Fruit fly (Drosophila melanogaster) whole organism, embryonic: ENCODE data around the gene Gyc88E.
A peak's percentile ranks its signal among the peaks of the same experiment; 100 is the strongest.

Experiments
- Atf6 ChIP-seq: fragments of 200-800 bp; sonication (Bioruptor generic); IDR thresholded peaks from 2 replicates; pipeline ENCODE4 v1.3.6; 2022; ENCODE audit warnings: missing biosample characterization, missing genetic modification characterization
- BEAF-32 ChIP-seq: fragments of 200-800 bp; sonication (Bioruptor generic); optimal IDR thresholded peaks from 3 replicates; lab custom pipeline; 2017; ENCODE audit warnings: missing biosample characterization, missing genetic modification characterization, mild to moderate bottlenecking, moderate library complexity, missing genetic modification reagents
- CG11504 ChIP-seq: fragments of 200-800 bp; sonication (Bioruptor generic); optimal IDR thresholded peaks from 3 replicates; lab custom pipeline; 2019; ENCODE audit warnings: missing biosample characterization, mild to moderate bottlenecking, missing genetic modification characterization, moderate library complexity
- CG11695 ChIP-seq: fragments of 200-800 bp; sonication (Bioruptor generic); IDR thresholded peaks from 3 replicates; pipeline ENCODE4 v1.3.6; 2022; ENCODE audit warnings: missing biosample characterization, missing genetic modification characterization
- CG12299 ChIP-seq: fragments of 200-800 bp; sonication (Bioruptor generic); optimal IDR thresholded peaks from 2 replicates; lab custom pipeline; 2018; ENCODE audit warnings: missing biosample characterization, mild to moderate bottlenecking, missing genetic modification characterization
- CG13894 ChIP-seq: fragments of 200-800 bp; sonication (Bioruptor generic); optimal IDR thresholded peaks from 3 replicates; lab custom pipeline; 2018; ENCODE audit warnings: missing biosample characterization, mild to moderate bottlenecking, missing genetic modification characterization, moderate library complexity
- CG14050 ChIP-seq: fragments of 200-800 bp; sonication (Bioruptor generic); IDR thresholded peaks from 3 replicates; pipeline ENCODE4 v1.3.6; 2022; ENCODE audit warnings: missing biosample characterization, missing genetic modification characterization
- CG14710 ChIP-seq: fragments of 200-800 bp; sonication (Bioruptor generic); optimal IDR thresholded peaks from 3 replicates; lab custom pipeline; 2019; ENCODE audit warnings: missing biosample characterization, mild to moderate bottlenecking, missing genetic modification characterization, moderate library complexity
- CG15011 ChIP-seq: fragments of 200-800 bp; sonication (Bioruptor generic); optimal IDR thresholded peaks from 3 replicates; lab custom pipeline; 2018; ENCODE audit warnings: missing biosample characterization, mild to moderate bottlenecking, missing genetic modification characterization
- CG17359 ChIP-seq: fragments of 200-800 bp; sonication (Bioruptor generic); optimal IDR thresholded peaks from 3 replicates; lab custom pipeline; 2018; ENCODE audit warnings: missing biosample characterization, mild to moderate bottlenecking, missing genetic modification characterization, moderate library complexity
- CG17361 ChIP-seq: fragments of 200-800 bp; sonication (Bioruptor generic); IDR thresholded peaks from 3 replicates; pipeline ENCODE4 v1.3.6; 2022; ENCODE audit warnings: missing biosample characterization, missing genetic modification characterization
- CG17612 ChIP-seq: fragments of 200-800 bp; sonication (Bioruptor generic); IDR thresholded peaks from 2 replicates; pipeline ENCODE4 v1.3.6; 2022; ENCODE audit warnings: missing biosample characterization, missing genetic modification characterization
- CG18619 ChIP-seq: fragments of 200-800 bp; sonication (Bioruptor generic); optimal IDR thresholded peaks from 3 replicates; lab custom pipeline; 2017; ENCODE audit warnings: missing biosample characterization, mild to moderate bottlenecking, missing genetic modification characterization
- CG2116 ChIP-seq: fragments of 200-800 bp; sonication (Bioruptor generic); optimal IDR thresholded peaks from 3 replicates; lab custom pipeline; 2018; ENCODE audit warnings: missing biosample characterization, mild to moderate bottlenecking, missing genetic modification characterization
- CG2120 ChIP-seq: fragments of 200-800 bp; sonication (Bioruptor generic); optimal IDR thresholded peaks from 3 replicates; lab custom pipeline; 2016; ENCODE audit warnings: missing biosample characterization, missing genetic modification characterization
- CG31365 ChIP-seq: fragments of 200-800 bp; sonication (Bioruptor generic); optimal IDR thresholded peaks from 2 replicates; lab custom pipeline; 2018; ENCODE audit warnings: missing biosample characterization, mild to moderate bottlenecking, missing genetic modification characterization
- CG3281 ChIP-seq: fragments of 200-800 bp; sonication (Bioruptor generic); optimal IDR thresholded peaks from 3 replicates; lab custom pipeline; 2017; ENCODE audit warnings: missing biosample characterization, mild to moderate bottlenecking, missing genetic modification characterization
- CG34224 ChIP-seq: fragments of 200-800 bp; sonication (Bioruptor generic); IDR thresholded peaks from 3 replicates; pipeline ENCODE4 v1.3.6; 2022; ENCODE audit warnings: missing biosample characterization, missing genetic modification characterization; ENCODE audit not compliant: partially characterized antibody
- CG34376 ChIP-seq: fragments of 200-800 bp; sonication (Bioruptor generic); optimal IDR thresholded peaks from 2 replicates; lab custom pipeline; 2018; ENCODE audit warnings: missing biosample characterization, mild to moderate bottlenecking, missing genetic modification characterization
- CG3726 ChIP-seq: fragments of 200-800 bp; sonication (Bioruptor generic); IDR thresholded peaks from 3 replicates; pipeline ENCODE4, ENCODE4 v1.3.6; 2022; ENCODE audit warnings: missing biosample characterization, missing genetic modification characterization
- CG3838 ChIP-seq: fragments of 200-800 bp; sonication (Bioruptor generic); optimal IDR thresholded peaks from 3 replicates; lab custom pipeline; 2016; ENCODE audit warnings: missing biosample characterization, missing genetic modification characterization
- CG3995 ChIP-seq: fragments of 200-800 bp; sonication (Bioruptor generic); optimal IDR thresholded peaks from 3 replicates; lab custom pipeline; 2016; ENCODE audit warnings: missing biosample characterization, missing genetic modification characterization
- CG4328 ChIP-seq: fragments of 200-800 bp; sonication (Bioruptor generic); optimal IDR thresholded peaks from 3 replicates; lab custom pipeline; 2017; ENCODE audit warnings: missing biosample characterization, missing genetic modification reagents, missing genetic modification characterization
- CG43689 ChIP-seq: fragments of 200-800 bp; sonication (Bioruptor generic); IDR thresholded peaks from 2 replicates; pipeline ENCODE4 v1.3.6; 2022; ENCODE audit warnings: missing biosample characterization, missing genetic modification characterization
- CG6765 ChIP-seq: fragments of 200-800 bp; sonication (Bioruptor generic); optimal IDR thresholded peaks from 3 replicates; lab custom pipeline; 2017; ENCODE audit warnings: missing biosample characterization, mild to moderate bottlenecking, missing genetic modification characterization
- CG8478 ChIP-seq: fragments of >200 bp; optimal IDR thresholded peaks from 2 replicates; lab custom pipeline; 2018
- CG8765 ChIP-seq: fragments of 200-800 bp; sonication (Bioruptor generic); IDR thresholded peaks from 2 replicates; pipeline ENCODE4 v1.3.6; 2022; ENCODE audit warnings: missing biosample characterization, missing genetic modification characterization
- CTCF ChIP-seq: fragments of 200-800 bp; sonication (Bioruptor generic); optimal IDR thresholded peaks from 2 replicates; lab custom pipeline; 2017; ENCODE audit warnings: missing biosample characterization, mild to moderate bottlenecking, missing genetic modification characterization, moderate library complexity
- Fer3 ChIP-seq: fragments of 200-800 bp; sonication (Bioruptor generic); optimal IDR thresholded peaks from 2 replicates; lab custom pipeline; 2018; ENCODE audit warnings: missing biosample characterization, mild to moderate bottlenecking, missing genetic modification characterization, moderate library complexity
- Hmx ChIP-seq: fragments of 200-800 bp; sonication (Bioruptor generic); optimal IDR thresholded peaks from 2 replicates; lab custom pipeline; 2016; ENCODE audit warnings: missing biosample characterization, missing genetic modification characterization
- NfI ChIP-seq: fragments of 200-800 bp; sonication (Bioruptor generic); optimal IDR thresholded peaks from 3 replicates; lab custom pipeline; 2018; ENCODE audit warnings: missing biosample characterization, mild to moderate bottlenecking, missing genetic modification characterization, moderate library complexity
- Rx ChIP-seq: fragments of 200-800 bp; sonication (Bioruptor generic); IDR thresholded peaks from 2 replicates; pipeline ENCODE4 v1.3.6; 2022; ENCODE audit warnings: missing biosample characterization, missing genetic modification characterization
- Sry-β ChIP-seq: fragments of 200-800 bp; sonication (Bioruptor generic); optimal IDR thresholded peaks from 2 replicates; lab custom pipeline; 2018; ENCODE audit warnings: missing biosample characterization, mild to moderate bottlenecking, missing genetic modification characterization, moderate library complexity
- az2 ChIP-seq: fragments of 200-800 bp; sonication (Bioruptor generic); optimal IDR thresholded peaks from 3 replicates; lab custom pipeline; 2016; ENCODE audit warnings: missing biosample characterization, missing genetic modification characterization
- bab2 ChIP-seq: fragments of 200-800 bp; sonication (Bioruptor generic); optimal IDR thresholded peaks from 2 replicates; lab custom pipeline; 2016; ENCODE audit warnings: missing biosample characterization, missing genetic modification characterization
- cad ChIP-seq: fragments of >200 bp; optimal IDR thresholded peaks from 2 replicates; lab custom pipeline; 2017; ENCODE audit warnings: missing biosample characterization, missing genetic modification characterization
- cg ChIP-seq: fragments of 200-800 bp; sonication (Bioruptor generic); optimal IDR thresholded peaks from 3 replicates; lab custom pipeline; 2019; ENCODE audit warnings: missing biosample characterization, mild to moderate bottlenecking, missing genetic modification characterization, moderate library complexity
- chm ChIP-seq: fragments of 200-800 bp; sonication (Bioruptor generic); IDR thresholded peaks from 2 replicates; pipeline ENCODE4 v1.3.6; 2022; ENCODE audit warnings: missing biosample characterization, missing genetic modification characterization
- da ChIP-seq: fragments of 200-800 bp; sonication (Bioruptor generic); optimal IDR thresholded peaks from 2 replicates; lab custom pipeline; 2016; ENCODE audit warnings: missing biosample characterization, missing genetic modification characterization
- dmrt11E ChIP-seq: fragments of 200-800 bp; sonication (Bioruptor generic); optimal IDR thresholded peaks from 3 replicates; lab custom pipeline; 2018; ENCODE audit warnings: missing biosample characterization, mild to moderate bottlenecking, missing genetic modification characterization, moderate library complexity
- en ChIP-seq: fragments of 200-800 bp; sonication (Bioruptor generic); optimal IDR thresholded peaks from 2 replicates; lab custom pipeline; 2016; ENCODE audit warnings: missing biosample characterization, missing genetic modification characterization
- exex ChIP-seq: fragments of 200-800 bp; sonication (Bioruptor generic); optimal IDR thresholded peaks from 4 replicates; lab custom pipeline; 2018; ENCODE audit warnings: missing biosample characterization, mild to moderate bottlenecking, missing genetic modification characterization, moderate library complexity
- lov ChIP-seq, 2 experiments: fragments of 200-800 bp in 1 of 2; fragments of >200 bp in 1 of 2; sonication (Bioruptor generic) in 1 of 2; IDR thresholded peaks in 1 of 2; optimal IDR thresholded peaks in 1 of 2; 2 replicates in 1 of 2; 3 replicates in 1 of 2; pipeline versions ENCODE4 v1.3.6 to Lab custom; 2017 to 2022; ENCODE audit warnings: missing biosample characterization in 1 of 2, missing genetic modification characterization in 1 of 2
- nom ChIP-seq: fragments of 200-800 bp; sonication (Bioruptor generic); optimal IDR thresholded peaks from 2 replicates; lab custom pipeline; 2017; ENCODE audit warnings: missing biosample characterization, missing genetic modification characterization, mild to moderate bottlenecking, moderate library complexity, missing genetic modification reagents
- pita ChIP-seq: fragments of 200-800 bp; sonication (Bioruptor generic); optimal IDR thresholded peaks from 2 replicates; lab custom pipeline; 2017; ENCODE audit warnings: missing biosample characterization, mild to moderate bottlenecking, missing genetic modification characterization
- pros ChIP-seq: fragments of 200-800 bp; sonication (Bioruptor generic); optimal IDR thresholded peaks from 3 replicates; lab custom pipeline; 2019; ENCODE audit warnings: missing biosample characterization, mild to moderate bottlenecking, missing genetic modification characterization, moderate library complexity
- salm ChIP-seq: fragments of 200-800 bp; sonication (Bioruptor generic); optimal IDR thresholded peaks from 2 replicates; lab custom pipeline; 2018; ENCODE audit warnings: missing biosample characterization, mild to moderate bottlenecking, missing genetic modification characterization
- stc ChIP-seq: fragments of 200-800 bp; sonication (Bioruptor generic); IDR thresholded peaks from 2 replicates; pipeline ENCODE4 v1.3.6; 2022; ENCODE audit warnings: missing biosample characterization, missing genetic modification characterization
- tll ChIP-seq, 2 experiments: fragments of 200-800 bp in 1 of 2; fragments of >200 bp in 1 of 2; sonication (Bioruptor generic) in 1 of 2; optimal IDR thresholded peaks; 2 replicates each; lab custom pipeline; 2017 to 2019; ENCODE audit warnings: missing biosample characterization in 2 of 2, missing genetic modification characterization in 2 of 2, mild to moderate bottlenecking in 1 of 2, moderate library complexity in 1 of 2
- unc-4 ChIP-seq: fragments of 200-800 bp; sonication (Bioruptor generic); IDR thresholded peaks from 2 replicates; pipeline ENCODE4 v1.3.6; 2022; ENCODE audit warnings: missing biosample characterization, missing genetic modification characterization; ENCODE audit not compliant: partially characterized antibody

Gene Gyc88E

DNA sequence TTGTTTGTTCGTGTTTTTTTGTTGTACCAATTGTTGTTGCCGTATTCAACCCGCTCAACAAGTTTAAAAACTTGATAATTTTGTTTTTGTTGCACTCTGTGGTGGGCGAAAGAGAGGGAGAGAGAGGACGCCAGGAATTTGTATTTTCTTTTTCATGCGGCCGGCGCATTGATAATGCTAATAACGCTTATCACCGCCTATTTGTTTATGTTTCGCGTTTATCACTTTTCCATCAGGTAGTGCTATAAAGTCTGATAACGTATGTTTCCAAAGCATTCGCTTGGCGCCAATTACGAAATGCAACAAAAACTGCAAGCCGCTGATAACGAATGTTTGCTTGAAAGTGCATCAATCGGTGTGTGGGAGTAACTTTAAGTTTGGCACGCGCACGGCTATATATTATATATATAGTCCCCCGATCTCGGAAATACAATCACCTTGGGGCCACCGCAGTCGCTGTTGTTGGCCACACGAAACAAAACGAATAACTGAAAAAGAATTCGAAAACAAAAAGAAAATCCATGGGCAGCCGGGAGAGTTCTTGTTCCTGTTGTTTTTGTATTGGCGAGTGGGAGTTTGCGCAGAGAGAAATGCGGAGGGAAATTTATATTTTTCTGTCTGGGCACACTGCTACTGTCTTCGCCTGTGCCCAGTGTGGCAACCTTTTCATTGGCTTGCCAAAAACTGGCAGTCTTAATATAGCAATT, 3.0 kb upstream of the Gyc88E start, which contains the start of gene Glys (continued):
- TF ChIP-seq CG3726 (GFP tag; lab: Robert Waterston, UW) (no peak), CG2120 (GFP tag; lab: Kevin White, UChicago) (peak; percentile 17), stc (no peak), CG14050 (GFP tag; lab: Robert Waterston, UW) (no peak), CG17359 (no peak), exex (tag; lab: Kevin White, UChicago) (peak; percentile 67), CG13894 (tag; lab: Kevin White, UChicago) (peak; percentile 6), CG11695 (GFP tag; lab: Robert Waterston, UW) (no peak), CG34224 (GFP tag; lab: Robert Waterston, UW) (0 out of 3 replicates have a peak, but pooled peaks have one; percentile 4), Sry-β (GFP tag; lab: Kevin White, UChicago) (no peak), CG31365 (tag; lab: Kevin White, UChicago) (no peak), CG17361 (GFP tag; lab: Robert Waterston, UW) (0 out of 3 replicates have a peak, but pooled peaks have one; percentile 26), nom (GFP tag; lab: Kevin White, UChicago) (peak; percentile 73), Fer3 (tag; lab: Kevin White, UChicago) (no peak), cg (GFP tag; lab: Kevin White, UChicago) (peak; percentile 18), CG8478 (no peak), Hmx (GFP tag; lab: Kevin White, UChicago) (no peak), chm (GFP tag; lab: Robert Waterston, UW) (no peak), en (GFP tag; lab: Kevin White, UChicago) (no peak), CG18619 (no peak), cad (no peak), bab2 (no peak), lov (optimal IDR thresholded peaks at IDR 0.05; lab: Kevin White, UChicago) (no peak), lov (GFP tag; IDR thresholded peaks at IDR 0.05; lab: Robert Waterston, UW) (0 out of 3 replicates have a peak, but pooled peaks have one; percentile 6), CG17612 (GFP tag; lab: Robert Waterston, UW) (no peak), da (no peak), dmrt11E (tag; lab: Kevin White, UChicago) (no peak), CG2116 (GFP tag; lab: Kevin White, UChicago) (peak; percentile 14), Atf6 (GFP tag; lab: Robert Waterston, UW) (no peak), CG11504 (no peak), BEAF-32 (GFP tag; lab: Kevin White, UChicago) (peak; percentile 41), CG3995 (no peak), CG4328 (GFP tag; lab: Kevin White, UChicago) (no peak), CG8765 (no peak), salm (tag; lab: Kevin White, UChicago) (no peak), unc-4 (GFP tag; lab: Robert Waterston, UW) (no peak), CTCF (no peak), CG3281 (GFP tag; lab: Kevin White, UChicago) (peak; percentile 20), Rx (GFP tag; lab: Robert Waterston, UW) (no peak), tll (GFP tag; optimal IDR thresholded peaks at IDR 0.05; lab: Kevin White, UChicago) (peak in 1 of 2 experiments; percentile 10), az2 (GFP tag; lab: Kevin White, UChicago) (no peak), CG15011 (GFP tag; lab: Kevin White, UChicago) (no peak), pros (GFP tag; lab: Kevin White, UChicago) (no peak), NfI (GFP tag; lab: Kevin White, UChicago) (no peak), pita (GFP tag; lab: Kevin White, UChicago) (no peak), CG43689 (GFP tag; lab: Robert Waterston, UW) (no peak), CG12299 (tag; lab: Kevin White, UChicago) (peak; percentile 34), CG6765 (GFP tag; lab: Kevin White, UChicago) (no peak), CG3838 (GFP tag; lab: Kevin White, UChicago) (no peak), CG14710 (tag; lab: Kevin White, UChicago) (peak; percentile 34), CG34376 (GFP tag; lab: Kevin White, UChicago) (peak; percentile 32)
